Fruit fly (Drosophila melanogaster) whole organism, embryonic: Measurements from ENCODE around the gene Bro.
A peak's percentile ranks its signal among the peaks of the same experiment; 100 is the strongest.

Experiments used
- CG17385 ChIP-seq: fragments of 200-800 bp; sonication (Bioruptor generic); optimal IDR thresholded peaks from 3 replicates; lab custom pipeline; 2018; ENCODE audit warnings: missing biosample characterization, mild to moderate bottlenecking, missing genetic modification characterization
- CG17612 ChIP-seq: fragments of 200-800 bp; sonication (Bioruptor generic); IDR thresholded peaks from 2 replicates; pipeline ENCODE4 v1.3.6; 2022; ENCODE audit warnings: missing biosample characterization, missing genetic modification characterization
- CG31388 ChIP-seq: fragments of 200-800 bp; sonication (Bioruptor generic); optimal IDR thresholded peaks from 2 replicates; lab custom pipeline; 2016; ENCODE audit warnings: missing biosample characterization, missing genetic modification characterization
- E2f2 ChIP-seq: fragments of 200-800 bp; sonication (Bioruptor generic); IDR thresholded peaks from 2 replicates; pipeline ENCODE4 v1.3.6; 2022; ENCODE audit warnings: missing biosample characterization, missing genetic modification characterization
- az2 ChIP-seq: fragments of 200-800 bp; sonication (Bioruptor generic); optimal IDR thresholded peaks from 3 replicates; lab custom pipeline; 2016; ENCODE audit warnings: missing biosample characterization, missing genetic modification characterization
- dmrt99B ChIP-seq: fragments of 200-800 bp; sonication (Bioruptor generic); optimal IDR thresholded peaks from 2 replicates; lab custom pipeline; 2018; ENCODE audit warnings: missing biosample characterization, mild to moderate bottlenecking, missing genetic modification characterization, moderate library complexity
- gsb ChIP-seq: fragments of 200-800 bp; sonication (Bioruptor generic); IDR thresholded peaks from 2 replicates; pipeline ENCODE4 v1.3.6; 2022; ENCODE audit warnings: missing biosample characterization, missing genetic modification characterization

DNA sequence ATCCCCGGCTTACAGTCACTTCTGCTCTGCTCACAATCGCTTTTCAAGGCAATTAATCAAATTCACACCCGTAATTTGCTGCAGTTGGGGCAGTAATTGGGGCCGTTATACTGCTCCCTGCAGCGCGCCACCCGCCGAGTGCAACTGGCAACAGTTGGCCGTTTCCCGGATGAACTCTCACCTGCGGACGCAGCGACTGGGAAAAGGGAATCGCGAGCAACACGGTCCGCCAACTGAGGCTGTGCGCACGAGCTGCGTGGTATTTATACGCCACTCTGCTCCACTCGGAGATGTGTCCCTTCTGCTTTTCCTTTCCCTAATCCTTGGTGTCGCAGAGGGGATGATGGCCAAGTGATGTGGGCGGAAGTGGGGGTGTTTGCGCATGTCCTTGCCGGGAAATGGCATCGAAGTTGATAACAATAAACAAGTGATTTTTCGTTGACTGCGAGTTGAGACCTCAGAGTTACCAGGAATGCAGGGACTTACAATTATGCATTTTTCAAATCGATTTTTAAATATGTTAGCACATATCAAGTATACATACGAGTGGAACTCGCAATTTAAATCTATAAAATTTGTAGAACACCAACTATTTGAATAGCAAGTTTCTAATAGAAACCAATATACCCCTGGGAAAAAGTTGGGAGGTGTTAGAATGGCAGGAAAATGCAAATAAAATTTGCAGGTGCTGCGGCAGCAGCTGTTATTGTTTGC, 18.4 kb upstream of the Bro start, which contains the start of gene GC:
- no peak for TF ChIP-seq gsb
- TF ChIP-seq E2f2 (GFP tag; lab: Robert Waterston, UW) = peak; percentile 27; the same call in 1 of the 2 replicates
- no peak for TF ChIP-seq CG31388 (GFP tag; lab: Kevin White, UChicago)
- no peak for TF ChIP-seq CG17612 (GFP tag; lab: Robert Waterston, UW)
- TF ChIP-seq az2 = no peak
- no peak for TF ChIP-seq dmrt99B (tag; lab: Kevin White, UChicago)
- no peak for TF ChIP-seq CG17385 (GFP tag; lab: Kevin White, UChicago)
